Fruit fly (Drosophila melanogaster) whole organism, larva: ENCODE results near the gene Rbfox1.

Experiments
- noc ChIP-seq: fragments of 200-800 bp; sonication (Bioruptor generic); optimal IDR thresholded peaks from 3 replicates; lab custom pipeline; 2019; ENCODE audit warnings: missing biosample characterization, mild to moderate bottlenecking, missing genetic modification characterization, moderate library complexity

The Rbfox1 gene

DNA sequence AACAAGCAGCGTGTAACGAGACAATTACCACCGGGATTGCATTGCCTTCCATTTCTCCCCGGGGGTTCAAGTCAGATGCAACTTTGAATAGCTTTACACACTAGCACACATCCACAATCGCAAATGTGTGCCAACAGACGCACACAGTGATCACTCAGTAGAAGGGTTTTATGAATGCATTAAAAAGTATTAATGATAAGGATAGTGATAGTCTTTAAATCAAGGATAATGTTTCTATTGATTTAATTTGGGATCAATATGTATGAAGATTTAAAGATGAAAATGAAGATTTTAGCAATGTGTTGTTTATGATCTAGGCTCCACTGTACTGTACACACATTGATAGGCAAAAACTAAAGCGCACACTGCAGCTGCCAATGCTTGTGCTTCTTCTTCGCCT is 23.4 kb downstream of the Rbfox1 start:
- no peak for TF ChIP-seq noc

DNA sequence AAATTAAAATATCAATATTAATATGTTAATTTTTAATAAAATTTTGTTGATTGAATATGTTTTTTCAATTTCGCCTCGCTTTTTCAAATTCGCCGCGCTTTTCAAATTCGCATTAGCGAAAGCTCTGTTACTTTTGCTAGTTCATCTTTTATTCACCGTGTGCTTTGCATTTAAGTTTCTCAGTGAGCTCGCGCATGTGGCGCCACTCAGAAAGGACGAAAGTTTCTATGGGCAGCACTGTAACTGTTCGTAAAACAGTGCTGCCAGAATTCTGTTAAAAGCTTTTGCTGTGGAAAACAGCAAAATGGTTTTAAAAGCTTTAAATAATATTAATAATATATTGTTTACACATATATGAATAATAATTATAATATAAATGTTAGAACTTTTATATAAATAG is 26.8 kb downstream of the Rbfox1 start:
- no peak for TF ChIP-seq noc

DNA sequence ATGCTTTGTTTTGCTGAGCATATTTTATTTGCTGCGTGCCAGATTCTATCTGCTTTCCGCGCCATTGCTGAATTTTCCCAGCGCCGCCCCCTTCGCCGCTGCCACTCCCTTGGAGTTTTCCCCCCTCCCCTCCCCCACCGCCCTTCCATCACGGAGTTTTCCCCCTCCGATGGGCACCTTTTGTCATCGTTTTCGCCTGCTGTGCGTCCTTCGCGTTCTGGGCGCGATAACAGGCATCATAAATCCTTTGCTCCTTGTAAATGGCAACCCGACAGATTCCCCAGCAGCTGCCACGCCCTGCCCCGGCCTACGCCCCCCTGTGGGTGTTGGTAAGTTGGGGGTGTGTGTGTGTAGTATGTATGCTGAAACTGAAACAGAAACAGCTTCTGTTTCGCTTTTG is 32.2 kb downstream of the Rbfox1 start:
- TF ChIP-seq noc: no peak

DNA sequence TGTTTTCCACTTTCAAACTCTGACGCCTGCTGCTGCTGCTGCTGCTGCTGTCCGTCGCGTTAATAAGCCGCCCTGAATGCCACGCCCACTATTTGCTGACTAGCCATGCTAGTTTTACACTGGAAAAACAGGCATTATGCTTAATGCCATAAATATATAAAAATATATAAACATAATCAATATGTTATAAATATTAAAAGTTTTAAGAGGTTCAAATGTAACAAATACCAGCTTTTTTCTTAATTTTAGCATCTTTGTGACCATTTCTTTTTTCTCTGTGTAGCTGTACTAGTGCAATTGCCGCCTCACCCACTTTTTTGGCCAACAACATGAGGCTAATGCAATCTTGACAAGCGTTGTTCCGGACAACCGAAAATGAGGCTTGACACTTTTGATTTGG is 33.6 kb downstream of the Rbfox1 start:
- no peak for TF ChIP-seq noc

DNA sequence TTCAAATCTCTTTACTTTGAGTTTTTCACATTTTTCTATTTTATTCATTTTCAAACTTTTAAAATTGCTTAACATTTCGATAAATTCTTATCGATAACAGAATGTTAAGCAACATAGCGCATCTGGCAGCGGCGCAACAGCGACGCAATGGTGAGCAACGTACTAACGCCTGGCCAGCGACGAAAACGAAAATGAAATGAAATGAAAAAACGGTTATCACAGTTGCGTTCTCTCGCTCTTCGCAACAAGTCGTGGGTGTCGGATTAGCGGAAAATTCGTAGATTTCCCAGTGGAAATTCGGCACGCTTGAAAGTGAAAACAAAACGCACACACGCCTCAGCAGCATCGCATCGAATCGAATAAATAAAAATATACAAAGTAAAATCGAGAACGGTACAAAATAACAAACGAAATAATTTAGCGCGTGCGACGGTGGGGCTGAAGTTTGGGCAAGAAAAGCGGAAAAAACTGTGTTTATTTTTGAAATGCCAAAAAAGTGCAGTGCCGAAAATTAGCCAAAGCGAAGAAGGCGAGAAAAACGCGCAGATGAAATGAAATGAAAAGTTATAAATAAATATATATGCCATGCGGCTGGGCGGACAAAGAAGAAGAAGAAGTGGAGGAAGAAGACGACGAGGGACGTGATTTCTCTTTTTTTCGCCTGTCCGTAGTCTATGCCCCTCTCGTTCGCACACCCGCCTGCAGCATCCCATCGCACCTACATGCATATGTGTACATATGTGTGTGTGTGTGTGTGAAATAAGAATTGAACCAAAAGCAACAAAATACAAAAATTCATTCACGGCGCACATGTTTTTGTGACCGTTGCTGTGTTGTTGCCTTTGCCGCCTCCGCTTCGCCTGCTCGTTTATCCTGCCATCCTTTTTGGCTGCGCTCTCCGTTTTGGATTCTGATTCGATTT is 34.8 kb downstream of the Rbfox1 start:
- TF ChIP-seq noc: no peak

DNA sequence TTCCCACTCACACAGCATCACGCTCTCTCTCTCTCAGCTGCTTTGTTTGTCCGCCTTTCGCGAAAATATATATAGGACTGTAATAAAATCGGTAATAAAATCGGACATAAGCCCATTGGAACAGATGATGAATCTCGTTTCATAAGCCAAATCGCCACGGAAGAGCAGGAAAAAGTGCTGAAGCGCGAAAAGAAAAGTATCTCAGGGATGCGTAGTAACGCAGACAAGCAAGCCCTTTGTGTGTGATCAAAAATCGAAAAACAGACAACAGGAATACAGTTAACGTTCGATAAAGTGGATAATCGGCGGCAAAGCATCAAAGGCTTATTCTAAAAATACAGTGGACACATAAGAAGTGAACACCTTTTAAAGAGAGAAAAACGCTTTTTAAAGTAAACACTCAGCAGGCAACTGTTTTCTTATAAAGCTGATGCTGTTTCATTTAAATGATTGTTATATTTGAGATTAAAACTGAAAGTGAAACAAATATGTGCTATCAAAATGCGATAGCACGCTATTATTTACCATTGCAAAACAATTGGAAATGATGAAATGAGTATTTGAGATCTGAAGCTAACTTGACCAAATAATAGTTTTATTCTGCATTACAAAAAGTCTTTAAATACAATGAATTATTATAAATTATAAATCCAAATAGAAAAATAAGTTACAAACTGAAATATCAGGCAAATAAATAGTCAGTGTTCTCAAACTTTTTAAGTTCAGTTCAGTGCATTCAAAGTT is 35.7 kb downstream of the Rbfox1 start:
- no peak for TF ChIP-seq noc

DNA sequence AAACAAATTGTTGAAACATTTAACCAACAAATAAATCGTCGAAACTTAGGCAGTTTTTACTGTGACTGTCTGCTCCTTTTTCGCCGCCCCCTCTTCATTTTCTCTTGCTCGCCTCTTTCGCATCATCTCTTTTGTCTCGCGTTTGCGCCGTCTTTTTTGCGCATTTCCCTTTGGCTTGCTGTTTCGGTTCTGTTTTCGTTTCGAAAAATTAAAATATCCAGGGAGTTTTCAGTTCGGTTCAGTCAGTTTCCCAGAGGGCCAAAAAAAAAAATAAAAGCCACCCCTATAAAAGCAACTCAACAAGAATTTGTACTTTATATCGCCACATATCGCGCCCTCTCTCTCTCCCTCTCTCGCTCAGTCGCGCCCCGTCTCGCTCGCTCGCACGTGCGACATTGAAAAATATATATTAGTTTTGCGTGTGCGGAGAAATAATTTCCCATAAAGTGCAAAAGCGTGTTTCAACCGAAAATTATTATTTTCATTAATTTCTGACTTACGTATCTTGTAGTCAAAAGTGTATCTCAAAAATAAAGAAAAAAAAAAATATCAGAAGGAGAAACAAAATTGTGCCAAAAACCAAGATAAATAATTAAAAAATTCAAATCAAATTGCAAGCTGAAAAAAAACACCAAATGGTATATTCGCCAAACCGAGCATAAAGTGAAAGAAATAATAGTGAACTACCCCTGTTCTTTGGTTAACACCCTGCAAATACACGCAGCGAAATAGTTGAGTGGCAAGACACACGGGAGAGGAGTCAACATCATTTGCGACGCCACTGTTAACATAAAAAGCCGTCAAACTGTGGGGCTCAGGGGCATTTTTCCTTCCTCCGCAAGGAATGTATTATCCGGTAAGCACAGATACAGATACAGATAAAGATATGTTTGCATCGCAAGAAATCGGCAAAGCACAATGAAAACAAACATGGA is 36.5 kb downstream of the Rbfox1 start:
- TF ChIP-seq noc: no peak

DNA sequence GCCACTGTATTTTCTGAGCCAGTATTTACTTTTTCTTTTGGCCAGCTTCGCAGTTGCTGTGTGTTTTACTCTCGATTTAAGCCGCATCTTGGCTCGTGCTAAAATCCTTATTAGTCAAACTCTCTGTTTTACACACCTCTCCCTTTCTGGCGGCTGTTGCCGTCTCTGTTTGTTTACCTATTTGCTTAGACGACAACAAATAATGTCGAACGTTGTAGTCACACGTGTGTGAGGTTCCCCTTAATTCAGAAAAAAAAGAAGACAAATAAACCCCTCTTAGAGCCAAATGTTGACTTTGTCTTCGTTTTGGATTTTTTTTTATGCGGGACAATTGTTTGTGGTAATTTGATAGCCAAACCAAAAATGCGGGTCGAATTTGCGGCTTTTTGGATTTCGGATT is 37.7 kb downstream of the Rbfox1 start:
- TF ChIP-seq noc: no peak

DNA sequence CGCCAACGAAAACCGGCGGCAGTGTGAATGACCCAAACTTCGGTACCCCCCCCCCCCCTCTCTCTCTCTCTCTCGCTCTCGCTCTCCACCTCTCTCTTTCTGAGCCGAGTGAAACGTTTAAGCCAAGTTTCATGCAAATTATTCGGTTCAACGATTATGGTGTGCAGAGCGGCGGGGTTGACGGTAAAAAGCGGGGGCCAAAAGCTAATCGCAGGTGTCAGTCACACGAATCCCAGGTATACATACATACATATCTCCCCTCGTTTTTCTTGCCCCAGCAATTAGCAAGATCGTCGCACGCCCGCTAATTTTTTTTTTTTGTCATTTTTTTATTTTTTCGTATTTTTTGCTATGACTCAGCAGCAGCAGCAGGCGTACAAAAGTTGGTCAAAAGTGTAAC is 40.4 kb downstream of the Rbfox1 start:
- no peak for TF ChIP-seq noc

DNA sequence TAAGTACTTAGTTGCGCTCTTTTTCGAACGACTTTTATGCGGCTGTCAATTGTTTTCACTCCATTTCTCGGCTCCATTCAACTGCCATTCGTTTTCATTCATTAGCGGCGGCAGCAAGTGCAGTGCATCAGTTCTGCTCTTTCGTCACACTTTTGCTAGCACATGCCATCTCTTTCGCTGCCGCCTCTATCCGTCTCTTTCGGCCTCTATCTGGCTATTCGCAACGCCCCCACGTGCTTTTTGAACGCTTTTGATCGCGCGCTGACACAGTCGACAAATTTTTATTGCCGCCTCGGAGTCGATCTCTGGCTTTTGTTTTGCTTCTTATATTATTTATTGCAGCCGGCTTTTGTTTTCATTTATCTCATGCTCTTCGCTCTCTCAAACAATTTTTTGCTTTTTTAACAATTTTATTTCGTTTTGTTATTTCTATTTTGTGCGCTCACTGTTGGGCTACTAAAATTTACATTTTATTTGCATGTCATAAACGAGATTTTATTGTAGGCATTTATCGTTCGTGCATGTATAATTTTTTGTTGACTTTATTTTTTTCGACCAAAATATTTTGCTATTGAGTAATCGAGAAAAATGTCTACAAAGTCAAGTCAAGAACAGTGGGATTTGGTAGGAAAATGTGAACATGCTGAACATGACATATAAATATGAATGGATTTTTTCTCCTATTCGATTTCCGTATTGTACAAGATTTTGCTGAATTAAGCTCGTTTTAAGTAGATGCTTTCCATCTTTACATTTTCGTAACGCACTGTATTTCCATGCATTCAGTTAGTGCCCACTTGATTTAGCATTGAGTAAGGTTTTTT is 41.4 kb downstream of the Rbfox1 start:
- TF ChIP-seq noc: no peak

DNA sequence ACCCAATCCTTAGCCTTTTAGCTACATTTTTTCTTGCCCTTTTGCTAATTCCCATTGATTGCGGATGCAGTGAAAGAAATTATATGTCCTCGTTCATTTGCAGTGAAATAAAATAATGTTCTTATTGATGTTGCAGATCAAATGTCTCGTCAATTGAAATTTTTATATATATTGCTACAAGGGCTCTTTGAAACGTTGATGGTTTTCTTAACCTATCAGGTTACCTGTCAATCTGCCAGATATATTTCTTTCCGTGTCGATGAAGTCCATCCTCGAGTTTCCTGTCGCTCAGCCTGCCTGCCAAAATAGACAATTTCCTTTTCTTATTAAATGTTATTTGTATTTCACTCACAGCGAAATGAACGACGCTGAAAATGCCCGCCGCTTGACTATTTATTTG is 44.0 kb downstream of the Rbfox1 start:
- TF ChIP-seq noc: no peak

DNA sequence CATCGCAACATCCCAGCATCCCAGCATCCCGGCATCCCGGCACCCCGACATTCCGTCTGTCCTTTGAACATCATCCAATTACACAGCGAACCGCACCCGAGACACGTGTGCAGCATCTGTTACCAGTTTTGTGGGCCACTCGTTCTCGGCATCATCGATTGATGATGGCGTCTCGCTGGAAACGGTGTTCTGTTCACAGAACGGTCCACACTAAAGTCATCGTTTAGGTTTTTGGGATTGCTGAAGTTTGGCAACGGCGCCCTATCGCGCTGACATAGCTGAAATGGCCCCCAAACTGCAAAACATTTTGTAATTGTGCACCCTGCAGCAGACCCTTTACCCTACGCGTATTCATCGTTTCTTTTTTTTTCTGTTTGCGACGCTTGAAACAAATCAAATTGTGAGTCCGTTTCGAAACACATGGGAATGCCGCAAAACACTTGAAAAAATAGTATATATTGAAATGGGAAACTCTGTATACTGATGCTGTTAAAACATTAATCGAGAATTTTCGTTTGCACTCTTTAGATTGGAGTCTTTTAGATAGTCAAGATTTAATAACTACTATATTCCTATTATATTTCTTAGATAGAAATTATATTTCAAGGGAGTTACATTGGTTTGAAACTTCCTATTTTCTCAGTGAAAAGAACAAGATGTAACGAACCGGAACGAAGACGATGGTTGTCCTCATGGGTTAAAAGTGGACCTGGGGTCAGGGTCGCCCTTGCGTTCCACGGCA is 44.6 kb downstream of the Rbfox1 start:
- TF ChIP-seq noc: no peak

DNA sequence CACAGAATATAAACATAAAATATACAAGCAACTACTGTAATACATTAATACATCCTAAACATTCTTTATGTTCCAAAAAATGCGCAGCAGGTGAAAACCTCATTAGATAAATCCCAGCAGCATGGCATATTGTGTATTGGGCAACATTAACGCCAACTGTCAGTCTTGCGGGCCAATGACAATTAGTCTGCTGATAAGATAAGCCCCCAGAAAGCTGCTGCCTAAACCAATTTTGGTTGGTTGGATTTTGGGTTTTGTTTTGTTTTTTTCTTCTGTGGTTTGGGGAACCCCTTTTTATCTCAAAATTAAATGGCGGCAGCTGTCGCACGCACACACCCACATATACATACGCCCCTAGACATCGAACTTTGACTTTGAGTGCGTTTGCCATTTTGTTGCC is 47.0 kb downstream of the Rbfox1 start:
- no peak for TF ChIP-seq noc

DNA sequence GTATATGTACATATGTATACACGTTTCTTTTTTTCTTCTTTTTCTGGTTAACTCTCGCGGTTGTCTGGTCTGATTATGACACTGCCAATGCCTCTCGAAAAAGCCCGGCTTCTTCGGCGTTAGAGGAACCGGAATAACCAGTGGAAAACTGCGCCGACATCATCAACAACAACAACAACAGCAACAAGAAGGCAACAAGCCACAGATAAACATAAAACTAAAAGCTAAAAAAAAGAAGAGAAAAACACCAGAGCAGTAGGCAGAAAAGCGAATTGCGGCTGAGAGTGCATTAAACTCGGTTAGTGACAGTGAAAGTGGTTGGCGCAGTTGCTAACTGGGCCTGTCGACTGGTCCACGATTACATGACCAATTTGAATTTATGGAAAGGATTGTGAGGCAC is 49.8 kb downstream of the Rbfox1 start:
- no peak for TF ChIP-seq noc

DNA sequence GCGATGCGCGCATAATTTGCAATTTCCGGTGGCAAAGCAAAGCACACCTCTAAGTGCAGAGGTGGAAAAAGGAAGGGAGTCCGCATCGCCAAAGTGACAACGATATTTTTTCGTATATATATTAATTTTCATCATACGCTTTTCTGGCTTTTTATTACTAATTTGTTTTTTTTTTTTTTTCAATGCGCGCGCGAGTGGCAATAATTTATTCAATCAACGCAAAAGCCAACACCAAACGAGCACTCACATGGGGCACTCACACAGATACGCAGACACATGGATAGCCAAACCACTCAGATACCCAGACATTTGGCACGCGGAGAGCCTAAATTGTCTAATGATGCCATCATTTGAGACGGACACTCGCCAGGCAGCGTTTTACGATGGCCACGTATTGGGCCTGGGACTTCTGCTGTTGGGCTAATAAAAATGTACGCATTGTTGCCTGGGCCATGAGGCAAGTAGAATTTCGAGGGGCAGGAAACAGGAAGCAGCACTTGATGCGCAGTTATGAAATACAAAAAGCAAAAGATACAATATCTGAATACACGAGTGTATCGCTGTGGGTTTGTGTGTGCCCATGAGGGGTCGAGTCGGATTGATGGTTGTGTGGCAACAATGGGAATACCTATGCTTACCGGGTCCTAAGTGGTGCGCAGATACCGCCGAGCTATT is 50.8 kb downstream of the Rbfox1 start:
- TF ChIP-seq noc: no peak
